Worm (Caenorhabditis elegans) whole organism, late embryonic: ENCODE results near the gene drd-10.

Experiments used
- C08G9.2 ChIP-seq: sonication (generic microtip); optimal IDR thresholded peaks from 2 replicates; lab custom pipeline; 2016; ENCODE audit warnings: mild to moderate bottlenecking, missing genetic modification characterization, moderate library complexity, missing compliant biosample characterization
- K09A11.1 ChIP-seq: sonication (generic microtip); optimal IDR thresholded peaks from 2 replicates; lab custom pipeline; 2017; ENCODE audit warnings: antibody characterized with exemption, mild to moderate bottlenecking, missing genetic modification characterization, missing compliant biosample characterization; ENCODE audit not compliant: insufficient read depth
- T23F11.4 ChIP-seq: fragments of 200-800 bp; sonication (Bioruptor generic); optimal IDR thresholded peaks from 2 replicates; lab custom pipeline; 2018; ENCODE audit warnings: mild to moderate bottlenecking, missing genetic modification characterization, missing compliant biosample characterization
- Y22D7AL.16 ChIP-seq: sonication (generic microtip); optimal IDR thresholded peaks from 2 replicates; lab custom pipeline; 2016; ENCODE audit warnings: missing genetic modification characterization, missing compliant biosample characterization
- ama-1 ChIP-seq: fragments of 150-350 bp; optimal IDR thresholded peaks from 2 replicates; lab custom pipeline; 2014
- ceh-14 ChIP-seq: sonication (generic microtip); optimal IDR thresholded peaks from 2 replicates; lab custom pipeline; 2016; ENCODE audit warnings: missing genotype, missing genetic modification characterization, missing compliant biosample characterization
- ceh-18 ChIP-seq: sonication (generic microtip); optimal IDR thresholded peaks from 2 replicates; lab custom pipeline; 2016; ENCODE audit warnings: missing genetic modification characterization, missing compliant biosample characterization
- ceh-22 ChIP-seq: sonication (generic microtip); optimal IDR thresholded peaks from 2 replicates; lab custom pipeline; 2017; ENCODE audit warnings: missing biosample characterization, missing genetic modification characterization
- ceh-31 ChIP-seq: sonication (generic microtip); optimal IDR thresholded peaks from 2 replicates; lab custom pipeline; 2016; ENCODE audit warnings: missing genetic modification characterization, missing compliant biosample characterization
- ceh-6 ChIP-seq: fragments of 200-800 bp; sonication (Bioruptor generic); optimal IDR thresholded peaks from 2 replicates; lab custom pipeline; 2018; ENCODE audit warnings: mild to moderate bottlenecking, missing genetic modification characterization, missing compliant biosample characterization
- ceh-9 ChIP-seq: sonication (generic microtip); optimal IDR thresholded peaks from 2 replicates; lab custom pipeline; 2016; ENCODE audit warnings: mild to moderate bottlenecking, missing genetic modification characterization, inconsistent platforms, missing compliant biosample characterization
- dve-1 ChIP-seq: sonication (generic microtip); optimal IDR thresholded peaks from 2 replicates; lab custom pipeline; 2017; ENCODE audit warnings: antibody characterized with exemption, mild to moderate bottlenecking, missing genetic modification characterization, missing compliant biosample characterization
- elt-2 ChIP-seq: sonication (generic microtip); optimal IDR thresholded peaks from 2 replicates; lab custom pipeline; 2016; ENCODE audit warnings: missing genetic modification reagents, missing genetic modification characterization, missing compliant biosample characterization
- elt-4 ChIP-seq: sonication (generic microtip); optimal IDR thresholded peaks from 2 replicates; lab custom pipeline; 2016; ENCODE audit warnings: missing genetic modification characterization, missing compliant biosample characterization
- eyg-1 ChIP-seq: sonication (generic microtip); optimal IDR thresholded peaks from 2 replicates; lab custom pipeline; 2016; ENCODE audit warnings: missing genotype, missing genetic modification characterization, missing compliant biosample characterization
- fax-1 ChIP-seq: sonication (generic microtip); optimal IDR thresholded peaks from 2 replicates; lab custom pipeline; 2016; ENCODE audit warnings: missing genotype, missing genetic modification characterization, missing compliant biosample characterization
- gmeb-2 ChIP-seq: sonication (generic microtip); optimal IDR thresholded peaks from 2 replicates; lab custom pipeline; 2016; ENCODE audit warnings: missing genetic modification characterization, inconsistent platforms, missing compliant biosample characterization
- hlh-13 ChIP-seq: fragments of 200-800 bp; sonication (Bioruptor generic); optimal IDR thresholded peaks from 2 replicates; lab custom pipeline; 2018; ENCODE audit warnings: mild to moderate bottlenecking, missing genetic modification characterization, missing compliant biosample characterization
- hlh-15 ChIP-seq: sonication (generic microtip); optimal IDR thresholded peaks from 2 replicates; lab custom pipeline; 2016; ENCODE audit warnings: missing genetic modification characterization, missing compliant biosample characterization
- lim-6 ChIP-seq: sonication (generic microtip); optimal IDR thresholded peaks from 2 replicates; lab custom pipeline; 2016; ENCODE audit warnings: missing genetic modification characterization, missing compliant biosample characterization
- nfya-1 ChIP-seq: sonication (generic microtip); optimal IDR thresholded peaks from 2 replicates; lab custom pipeline; 2017; ENCODE audit warnings: missing genetic modification characterization, mild to moderate bottlenecking, missing compliant biosample characterization, antibody characterized with exemption, moderate library complexity
- nhr-11 ChIP-seq: fragments of 150-350 bp; optimal IDR thresholded peaks from 2 replicates; lab custom pipeline; 2014; ENCODE audit warnings: missing biosample characterization, missing genetic modification characterization
- npax-4 ChIP-seq: sonication (generic microtip); optimal IDR thresholded peaks from 2 replicates; lab custom pipeline; 2016; ENCODE audit warnings: missing genetic modification characterization, missing compliant biosample characterization
- odd-2 ChIP-seq: sonication (generic microtip); optimal IDR thresholded peaks from 2 replicates; lab custom pipeline; 2017; ENCODE audit warnings: antibody characterized with exemption, mild to moderate bottlenecking, missing genetic modification characterization, missing compliant biosample characterization
- pag-3 ChIP-seq: sonication (generic microtip); optimal IDR thresholded peaks from 2 replicates; lab custom pipeline; 2016; ENCODE audit warnings: missing compliant biosample characterization, missing genetic modification characterization, borderline replicate concordance
- pax-1 ChIP-seq: fragments of 150-350 bp; optimal IDR thresholded peaks from 2 replicates; lab custom pipeline; 2014; ENCODE audit warnings: missing biosample characterization, missing genetic modification characterization
- ref-2 ChIP-seq: sonication (generic microtip); optimal IDR thresholded peaks from 2 replicates; lab custom pipeline; 2016; ENCODE audit warnings: missing genetic modification characterization, missing compliant biosample characterization
- rnt-1 ChIP-seq: sonication (generic microtip); optimal IDR thresholded peaks from 2 replicates; lab custom pipeline; 2016; ENCODE audit warnings: missing genetic modification characterization, missing compliant biosample characterization
- sox-2 ChIP-seq: fragments of 200-800 bp; sonication (Bioruptor generic); IDR thresholded peaks from 2 replicates; pipeline ENCODE4 v1.3.6; 2022; ENCODE audit warnings: missing genetic modification reagents, missing genetic modification characterization, missing compliant biosample characterization
- syd-9 ChIP-seq: sonication (generic microtip); optimal IDR thresholded peaks from 2 replicates; lab custom pipeline; 2016; ENCODE audit warnings: mild to moderate bottlenecking, missing genetic modification characterization, moderate library complexity, missing compliant biosample characterization
- tbx-2 ChIP-seq: sonication (generic microtip); optimal IDR thresholded peaks from 2 replicates; lab custom pipeline; 2016; ENCODE audit warnings: missing genetic modification characterization, missing compliant biosample characterization
- tbx-7 ChIP-seq: sonication (generic microtip); optimal IDR thresholded peaks from 2 replicates; lab custom pipeline; 2016; ENCODE audit warnings: missing genotype, missing genetic modification characterization, missing compliant biosample characterization
- ttx-3 ChIP-seq: sonication (generic microtip); optimal IDR thresholded peaks from 2 replicates; lab custom pipeline; 2016; ENCODE audit warnings: missing genetic modification reagents, missing genetic modification characterization, missing compliant biosample characterization
- unc-86 ChIP-seq: sonication (generic microtip); optimal IDR thresholded peaks from 2 replicates; lab custom pipeline; 2016; ENCODE audit warnings: missing genetic modification characterization, missing compliant biosample characterization
- zip-5 ChIP-seq: sonication (generic microtip); optimal IDR thresholded peaks from 2 replicates; lab custom pipeline; 2016; ENCODE audit warnings: missing genetic modification characterization, missing compliant biosample characterization

drd-10 gene

ce11 chrV:7000734-7001133 is 6.7 kb upstream of the drd-10 start:
- no peak for TF ChIP-seq pax-1 (tag; lab: Kevin White, UChicago)
- no peak for TF ChIP-seq K09A11.1 (tag; lab: Kevin White, UChicago)
- TF ChIP-seq gmeb-2: no peak
- TF ChIP-seq tbx-2 (tag; lab: Kevin White, UChicago): no peak
- no peak for TF ChIP-seq C08G9.2 (tag; lab: Kevin White, UChicago)
- no peak for TF ChIP-seq T23F11.4 (GFP tag; lab: Kevin White, UChicago)
- TF ChIP-seq ref-2: no peak
- no peak for TF ChIP-seq elt-4 (tag; lab: Kevin White, UChicago)
- TF ChIP-seq eyg-1 (tag; lab: Kevin White, UChicago): no peak
- TF ChIP-seq zip-5 (tag; lab: Kevin White, UChicago): no peak
- TF ChIP-seq elt-2 (tag; lab: Kevin White, UChicago): no peak
- no peak for TF ChIP-seq ceh-18 (tag; lab: Kevin White, UChicago)
- no peak for TF ChIP-seq syd-9 (tag; lab: Kevin White, UChicago)

- TF ChIP-seq Y22D7AL.16 (tag; lab: Kevin White, UChicago): no peak
- no peak for TF ChIP-seq npax-4 (tag; lab: Kevin White, UChicago)
- no peak for TF ChIP-seq ceh-9 (tag; lab: Kevin White, UChicago)
- no peak for TF ChIP-seq pag-3 (tag; lab: Kevin White, UChicago)
- TF ChIP-seq tbx-7 (tag; lab: Kevin White, UChicago): no peak
- TF ChIP-seq ceh-6 (GFP tag; lab: Kevin White, UChicago): no peak
- TF ChIP-seq lim-6 (tag; lab: Kevin White, UChicago): no peak
- TF ChIP-seq ama-1 (lab: Kevin White, UChicago): no peak
- no peak for TF ChIP-seq zip-5 (tag; lab: Kevin White, UChicago)
- TF ChIP-seq elt-4 (tag; lab: Kevin White, UChicago): no peak
These were observed 3.6 kb upstream of the drd-10 start, which contains the start of gene srab-4 for ce11 chrV:7003850-7004249. TSS of gene srab-4 (plus strand) at chrV:7004150.

DNA sequence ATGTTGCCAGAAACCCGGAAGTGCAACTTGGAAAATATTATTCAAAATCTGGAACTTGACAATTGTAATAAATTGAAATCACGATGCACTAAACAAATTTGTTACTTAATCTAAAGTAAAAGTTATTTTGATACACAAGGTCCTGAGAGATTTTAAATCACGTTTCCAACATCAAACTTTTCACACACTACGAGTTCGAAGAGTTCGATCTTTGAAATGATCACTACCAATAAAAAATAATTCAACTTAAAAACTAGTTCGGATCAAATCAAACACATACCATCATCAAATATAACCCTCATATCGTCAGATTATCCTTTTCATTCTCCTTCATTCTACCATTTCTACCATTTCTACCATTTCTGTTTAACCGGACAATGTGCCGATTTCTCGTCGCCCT is 1.4 kb upstream of the drd-10 start, which contains the start of gene spig-10:
TSS of gene spig-10 (plus strand) at position 301 of the 400 bp plus-strand sequence.
- no peak for TF ChIP-seq fax-1 (tag; lab: Kevin White, UChicago)
- no peak for TF ChIP-seq eyg-1 (tag; lab: Kevin White, UChicago)

ce11 chrV:7009461-7009860 is 2.1 kb downstream of the drd-10 start, which contains the start of gene C33G8.2:
TSS of gene C33G8.2 (plus strand) at chrV:7009761.
- TF ChIP-seq sox-2 (GFP tag; lab: Robert Waterston, UW): no peak
- TF ChIP-seq odd-2: no peak
- TF ChIP-seq C08G9.2 (tag; lab: Kevin White, UChicago): no peak
- no peak for TF ChIP-seq gmeb-2

DNA sequence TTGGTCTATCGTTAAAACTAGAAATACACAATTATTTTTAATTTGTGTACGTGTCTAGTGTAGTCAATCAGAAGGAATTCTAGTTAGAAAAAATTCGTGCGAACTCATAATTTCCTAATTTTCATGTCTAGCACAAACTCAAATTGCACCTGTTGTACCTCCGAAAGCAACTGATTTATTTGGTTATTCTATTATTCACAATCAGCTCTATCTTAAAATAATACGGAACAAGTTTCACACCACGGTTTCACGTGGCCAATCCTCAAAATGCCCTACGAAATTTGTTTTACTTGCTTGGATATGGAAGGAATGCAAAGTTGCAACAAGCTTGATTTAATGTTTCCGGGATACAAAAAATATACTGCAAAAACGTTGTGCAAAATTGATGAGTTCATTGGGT is 5.2 kb downstream of the drd-10 start, which contains the start of gene srw-127:
TSS of gene srw-127 (plus strand) at position 301 of the 400 bp plus-strand sequence.
- TF ChIP-seq ceh-14 (tag; lab: Kevin White, UChicago): no peak
- no peak for TF ChIP-seq T23F11.4 (GFP tag; lab: Kevin White, UChicago)
- TF ChIP-seq nfya-1 (tag; lab: Kevin White, UChicago): no peak
- no peak for TF ChIP-seq ref-2
- TF ChIP-seq ama-1 (lab: Kevin White, UChicago): no peak
- TF ChIP-seq ceh-22 (tag; lab: Kevin White, UChicago): no peak
- no peak for TF ChIP-seq dve-1
- no peak for TF ChIP-seq hlh-13 (GFP tag; lab: Kevin White, UChicago)
- TF ChIP-seq unc-86: no peak
- no peak for TF ChIP-seq hlh-15 (tag; lab: Kevin White, UChicago)
- no peak for TF ChIP-seq nhr-11
- TF ChIP-seq rnt-1: no peak
- no peak for TF ChIP-seq zip-5 (tag; lab: Kevin White, UChicago)
- TF ChIP-seq tbx-7 (tag; lab: Kevin White, UChicago): no peak
- no peak for TF ChIP-seq ttx-3 (tag; lab: Kevin White, UChicago)
- TF ChIP-seq ceh-31: no peak
